Fruit fly (Drosophila melanogaster) whole organism, pupa: ENCODE measurements around the gene chinmo.

Source experiments
- CG13204 ChIP-seq: fragments of 200-800 bp; sonication (Bioruptor generic); optimal IDR thresholded peaks from 2 replicates; lab custom pipeline; 2018; ENCODE audit warnings: missing biosample characterization, mild to moderate bottlenecking, missing genetic modification characterization, moderate library complexity
- CG15710 ChIP-seq: fragments of 200-800 bp; sonication (Bioruptor generic); optimal IDR thresholded peaks from 2 replicates; lab custom pipeline; 2018; ENCODE audit warnings: missing biosample characterization, mild to moderate bottlenecking, missing genetic modification characterization, moderate library complexity
- CG34367 ChIP-seq: fragments of 200-800 bp; sonication (Bioruptor generic); optimal IDR thresholded peaks from 2 replicates; lab custom pipeline; 2018; ENCODE audit warnings: missing biosample characterization, mild to moderate bottlenecking, missing genetic modification characterization
- Pif1B ChIP-seq: fragments of 200-800 bp; sonication (Bioruptor generic); optimal IDR thresholded peaks from 3 replicates; lab custom pipeline; 2016; ENCODE audit warnings: missing biosample characterization, missing genetic modification characterization
- fd96Ca ChIP-seq: fragments of 200-800 bp; sonication (Bioruptor generic); IDR thresholded peaks from 3 replicates; pipeline ENCODE4 v1.3.6; 2022; ENCODE audit warnings: missing biosample characterization, missing genetic modification characterization

- TF ChIP-seq Pif1B (GFP tag; lab: Kevin White, UChicago), result no peak
- no peak for TF ChIP-seq CG34367 (tag; lab: Kevin White, UChicago)
- TF ChIP-seq CG15710, result no peak
- no peak for TF ChIP-seq CG13204 (GFP tag; lab: Kevin White, UChicago)
- no peak for TF ChIP-seq fd96Ca (GFP tag; lab: Robert Waterston, UW)
These were observed 4.8 kb downstream of the chinmo start for dm6 chr2L:1655858-1656257.
